Worm (Caenorhabditis elegans) whole organism, young adult: ENCODE measurements around the gene Y70G10A.4.

Source experiments
- B0019.2 ChIP-seq: fragments of 200-800 bp; sonication (Bioruptor generic); conservative IDR thresholded peaks from 2 replicates; pipeline ENCODE4 v1.3.6; 2022; ENCODE audit warnings: missing genetic modification reagents, missing genetic modification characterization, missing compliant biosample characterization
- B0336.3 ChIP-seq: fragments of 200-800 bp; sonication (Bioruptor generic); IDR thresholded peaks from 2 replicates; pipeline ENCODE4 v1.3.6; 2022; ENCODE audit warnings: missing genetic modification characterization, missing compliant biosample characterization
- F10E7.11 ChIP-seq: sonication (generic microtip); optimal IDR thresholded peaks from 2 replicates; lab custom pipeline; 2017; ENCODE audit warnings: mild to moderate bottlenecking, missing genetic modification characterization, moderate library complexity, missing compliant biosample characterization
- F22D6.2 ChIP-seq: sonication (generic microtip); optimal IDR thresholded peaks from 2 replicates; lab custom pipeline; 2016; ENCODE audit warnings: mild to moderate bottlenecking, missing genetic modification characterization, missing compliant biosample characterization
- F23B12.7 ChIP-seq: sonication (generic microtip); optimal IDR thresholded peaks from 2 replicates; lab custom pipeline; 2017; ENCODE audit warnings: missing genetic modification characterization, mild to moderate bottlenecking, missing compliant biosample characterization, antibody characterized with exemption, moderate library complexity; ENCODE audit not compliant: insufficient read depth
- Y79H2A.3 ChIP-seq: fragments of 200-800 bp; sonication (Bioruptor generic); conservative IDR thresholded peaks from 2 replicates; pipeline ENCODE4 v1.3.6; 2022; ENCODE audit warnings: missing genetic modification reagents, missing genetic modification characterization, missing compliant biosample characterization
- Y95B8A.8 ChIP-seq: fragments of 200-800 bp; sonication (Bioruptor generic); IDR thresholded peaks from 2 replicates; pipeline ENCODE4 v1.3.6; 2022; ENCODE audit warnings: missing genetic modification reagents, missing genetic modification characterization, missing compliant biosample characterization
- aptf-2 ChIP-seq: fragments of 200-800 bp; sonication (Bioruptor generic); conservative IDR thresholded peaks from 2 replicates; pipeline ENCODE4 v1.3.6; 2022; ENCODE audit warnings: missing genetic modification reagents, missing genetic modification characterization, missing compliant biosample characterization
- aptf-3 ChIP-seq: fragments of 200-800 bp; sonication (Bioruptor generic); IDR thresholded peaks from 2 replicates; pipeline ENCODE4 v1.3.6; 2022; ENCODE audit warnings: missing genetic modification characterization, missing compliant biosample characterization
- bed-2 ChIP-seq: fragments of 200-800 bp; sonication (Bioruptor generic); IDR thresholded peaks from 2 replicates; pipeline ENCODE4 v1.3.6; 2022; ENCODE audit warnings: missing genetic modification reagents, missing genetic modification characterization, missing compliant biosample characterization
- cebp-1 ChIP-seq, 2 experiments: fragments of 200-800 bp in 1 of 2; sonication (Bioruptor generic) in 1 of 2; sonication (generic microtip) in 1 of 2; IDR thresholded peaks in 1 of 2; optimal IDR thresholded peaks in 1 of 2; 2 replicates each; pipeline versions ENCODE4 v1.3.6 to Lab custom; 2017 to 2022; ENCODE audit warnings: missing compliant biosample characterization in 2 of 2, missing genetic modification characterization in 2 of 2, mild to moderate bottlenecking in 1 of 2, missing genetic modification reagents in 1 of 2, moderate library complexity in 1 of 2
- cebp-2 ChIP-seq: fragments of 200-800 bp; sonication (Bioruptor generic); IDR thresholded peaks from 2 replicates; pipeline ENCODE4 v1.3.6; 2022; ENCODE audit warnings: missing genetic modification characterization, missing compliant biosample characterization
- ceh-40 ChIP-seq: fragments of 200-800 bp; sonication (Bioruptor generic); IDR thresholded peaks from 2 replicates; pipeline ENCODE4 v1.3.6; 2022; ENCODE audit warnings: missing genetic modification characterization, missing compliant biosample characterization
- ceh-79 ChIP-seq: sonication (generic microtip); optimal IDR thresholded peaks from 2 replicates; lab custom pipeline; 2017; ENCODE audit warnings: mild to moderate bottlenecking, missing genetic modification characterization, missing compliant biosample characterization
- dox-1 ChIP-seq: fragments of 200-800 bp; sonication (Bioruptor generic); IDR thresholded peaks from 2 replicates; pipeline ENCODE4 v1.3.6; 2022; ENCODE audit warnings: missing genetic modification reagents, missing genetic modification characterization, missing compliant biosample characterization
- dpl-1 ChIP-seq: fragments of 150-350 bp; optimal IDR thresholded peaks from 2 replicates; lab custom pipeline; 2014; ENCODE audit warnings: missing biosample characterization, missing genetic modification reagents, missing genetic modification characterization
- efl-1 ChIP-seq: fragments of 150-350 bp; optimal IDR thresholded peaks from 2 replicates; lab custom pipeline; 2014; ENCODE audit warnings: missing biosample characterization, missing genetic modification reagents, missing genetic modification characterization
- egl-18 ChIP-seq: fragments of 200-800 bp; sonication (Bioruptor generic); IDR thresholded peaks from 2 replicates; pipeline ENCODE4 v1.3.6; 2022; ENCODE audit warnings: missing genetic modification reagents, missing genetic modification characterization, missing compliant biosample characterization
- egrh-3 ChIP-seq: fragments of 200-800 bp; sonication (Bioruptor generic); IDR thresholded peaks from 2 replicates; pipeline ENCODE4 v1.3.6; 2022; ENCODE audit warnings: missing genetic modification reagents, missing genetic modification characterization, missing compliant biosample characterization
- ekl-4 ChIP-seq: fragments of 200-800 bp; sonication (Bioruptor generic); IDR thresholded peaks from 2 replicates; pipeline ENCODE4 v1.3.6; 2022; ENCODE audit warnings: missing genetic modification reagents, missing genetic modification characterization, missing compliant biosample characterization
- ets-4 ChIP-seq: fragments of 200-800 bp; sonication (Bioruptor generic); optimal IDR thresholded peaks from 2 replicates; lab custom pipeline; 2018; ENCODE audit warnings: mild to moderate bottlenecking, missing genetic modification characterization, missing compliant biosample characterization
- hmg-1.2 ChIP-seq: fragments of 200-800 bp; sonication (Bioruptor generic); IDR thresholded peaks from 2 replicates; pipeline ENCODE4 v1.3.6; 2022; ENCODE audit warnings: missing genetic modification reagents, missing genetic modification characterization, missing compliant biosample characterization
- hsf-1 ChIP-seq: fragments of 200-800 bp; sonication (Bioruptor generic); IDR thresholded peaks from 2 replicates; pipeline ENCODE4 v1.3.6; 2022; ENCODE audit warnings: missing genetic modification reagents, missing genetic modification characterization, missing compliant biosample characterization
- lin-35 ChIP-seq, 3 experiments: fragments of 150-350 bp in 2 of 3; sonication (generic microtip) in 1 of 3; optimal IDR thresholded peaks; 2 replicates each; lab custom pipeline; 2014 to 2018; ENCODE audit warnings: missing biosample characterization in 3 of 3, missing genetic modification characterization in 3 of 3, missing genetic modification reagents in 3 of 3
- lin-54 ChIP-seq: fragments of 200-800 bp; sonication (Bioruptor generic); optimal IDR thresholded peaks from 2 replicates; lab custom pipeline; 2018; ENCODE audit warnings: mild to moderate bottlenecking, missing genetic modification characterization, missing compliant biosample characterization
- lsy-27 ChIP-seq: sonication (generic microtip); optimal IDR thresholded peaks from 2 replicates; lab custom pipeline; 2017; ENCODE audit warnings: missing genetic modification characterization, mild to moderate bottlenecking, missing compliant biosample characterization, antibody characterized with exemption, missing genotype, borderline replicate concordance; ENCODE audit not compliant: insufficient read depth
- madf-10 ChIP-seq: sonication (generic microtip); optimal IDR thresholded peaks from 2 replicates; lab custom pipeline; 2016; ENCODE audit warnings: mild to moderate bottlenecking, missing genetic modification characterization, missing compliant biosample characterization
- mcd-1 ChIP-seq: fragments of 200-800 bp; sonication (Bioruptor generic); IDR thresholded peaks from 2 replicates; pipeline ENCODE4 v1.3.6; 2022; ENCODE audit warnings: missing genetic modification reagents, missing genetic modification characterization, missing compliant biosample characterization
- nfya-1 ChIP-seq: sonication (generic microtip); optimal IDR thresholded peaks from 2 replicates; lab custom pipeline; 2017; ENCODE audit warnings: antibody characterized with exemption, missing compliant biosample characterization, missing genetic modification characterization, borderline replicate concordance; ENCODE audit not compliant: insufficient read depth
- nhr-90 ChIP-seq: sonication (generic microtip); optimal IDR thresholded peaks from 2 replicates; lab custom pipeline; 2016; ENCODE audit warnings: missing genotype, mild to moderate bottlenecking, missing genetic modification characterization, missing compliant biosample characterization
- sea-2 ChIP-seq: fragments of 200-800 bp; sonication (Bioruptor generic); IDR thresholded peaks from 2 replicates; pipeline ENCODE4 v1.3.6; 2022; ENCODE audit warnings: missing genetic modification characterization, missing compliant biosample characterization
- snpc-1.3 ChIP-seq: sonication (generic microtip); optimal IDR thresholded peaks from 2 replicates; lab custom pipeline; 2017; ENCODE audit warnings: missing genetic modification characterization, mild to moderate bottlenecking, missing compliant biosample characterization, antibody characterized with exemption, moderate library complexity, missing genotype, missing genetic modification reagents; ENCODE audit not compliant: insufficient read depth
- snpc-3.4 ChIP-seq: sonication (generic microtip); optimal IDR thresholded peaks from 2 replicates; lab custom pipeline; 2017; ENCODE audit warnings: missing genetic modification characterization, mild to moderate bottlenecking, missing compliant biosample characterization, antibody characterized with exemption, moderate library complexity, missing genotype, missing genetic modification reagents
- snpc-4 ChIP-seq, 5 experiments: fragments of 150-350 bp in 1 of 5; sonication (generic microtip) in 4 of 5; optimal IDR thresholded peaks; 2 replicates each; lab custom pipeline; 2014 to 2018; ENCODE audit warnings: missing genetic modification characterization in 5 of 5, missing biosample characterization in 3 of 5, antibody characterized with exemption in 2 of 5, mild to moderate bottlenecking in 2 of 5, missing compliant biosample characterization in 2 of 5, missing genotype in 2 of 5, moderate library complexity in 2 of 5, missing genetic modification reagents in 1 of 5
- somi-1 ChIP-seq: fragments of 200-800 bp; sonication (Bioruptor generic); optimal IDR thresholded peaks from 2 replicates; lab custom pipeline; 2018; ENCODE audit warnings: mild to moderate bottlenecking, missing genetic modification characterization, missing compliant biosample characterization
- tbx-9 ChIP-seq: sonication (generic microtip); optimal IDR thresholded peaks from 2 replicates; lab custom pipeline; 2016; ENCODE audit warnings: borderline replicate concordance, missing genetic modification characterization, inconsistent platforms, missing compliant biosample characterization
- zfh-2 ChIP-seq: fragments of 200-800 bp; sonication (Bioruptor generic); conservative IDR thresholded peaks from 2 replicates; pipeline ENCODE4 v1.3.6; 2022; ENCODE audit warnings: missing genetic modification reagents, missing genetic modification characterization, missing compliant biosample characterization
- ztf-18 ChIP-seq: sonication (generic microtip); optimal IDR thresholded peaks from 2 replicates; lab custom pipeline; 2016; ENCODE audit warnings: missing genotype, mild to moderate bottlenecking, missing genetic modification characterization, missing compliant biosample characterization
- ztf-3 ChIP-seq: fragments of 200-800 bp; sonication (Bioruptor generic); optimal IDR thresholded peaks from 2 replicates; lab custom pipeline; 2018; ENCODE audit warnings: mild to moderate bottlenecking, missing genetic modification characterization, missing compliant biosample characterization

Gene Y70G10A.4

DNA sequence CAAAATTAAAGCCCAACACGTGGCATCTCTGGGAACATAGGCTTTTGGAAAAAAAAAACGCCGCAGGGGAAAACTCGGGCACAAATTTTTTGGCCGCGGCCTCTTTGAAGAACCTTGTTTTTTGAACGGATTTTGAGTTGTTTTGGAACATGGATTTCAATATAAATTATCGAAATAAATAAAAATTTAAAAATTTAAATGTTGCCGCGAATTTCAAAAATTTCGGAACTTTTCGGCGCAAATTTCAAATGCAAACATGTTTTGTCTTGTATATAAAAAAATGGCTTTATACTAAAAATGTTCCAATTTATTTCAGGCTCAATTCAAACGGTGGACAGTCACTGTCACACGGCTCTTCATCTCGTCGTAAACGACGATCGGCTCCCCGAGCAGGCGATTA is 22.1 kb downstream of the Y70G10A.4 start:
- TF ChIP-seq B0019.2 (GFP tag; lab: Robert Waterston, UW), result no peak
- no peak for TF ChIP-seq snpc-1.3 (tag; lab: Kevin White, UChicago)
- TF ChIP-seq ceh-40 (GFP tag; lab: Robert Waterston, UW), result no peak
- no peak for TF ChIP-seq zfh-2 (GFP tag; lab: Robert Waterston, UW)

DNA sequence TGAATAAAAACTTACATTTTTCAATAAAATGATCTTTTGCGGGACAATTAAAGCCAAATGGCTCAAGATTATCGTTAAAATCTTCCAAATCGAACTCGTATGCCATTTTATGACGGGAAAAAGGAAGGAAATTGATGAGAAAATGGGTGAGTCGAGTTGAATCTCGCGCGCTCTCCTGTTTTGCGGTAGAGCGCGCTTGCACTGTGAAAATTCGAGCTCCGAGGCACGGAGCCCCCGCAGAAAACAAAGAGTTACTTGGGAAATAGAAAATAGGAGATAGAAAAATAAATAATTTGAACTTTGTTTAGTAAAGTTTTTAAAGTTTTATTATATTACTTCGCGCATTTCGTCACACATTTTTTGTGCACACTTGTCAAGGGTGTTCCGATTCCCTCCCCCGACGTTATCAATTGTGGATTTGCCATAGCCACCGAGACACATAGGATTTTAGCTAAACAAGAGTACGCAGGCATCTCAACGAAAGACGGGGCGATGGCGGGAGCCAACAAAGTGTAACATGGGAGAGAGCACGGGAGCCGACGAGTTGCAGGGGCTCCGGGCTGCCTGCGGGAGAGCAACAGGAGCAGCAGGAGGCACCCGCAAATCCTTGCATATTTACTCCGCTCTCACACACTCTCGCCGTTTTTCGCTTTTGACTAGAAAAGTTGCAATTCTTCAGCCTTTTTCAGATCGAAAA is 26.6 kb downstream of the Y70G10A.4 start, which contains the start of the genes div-1 and cor-1:
Gene div-1, minus strand, starts transcription at position 119 of the 697 bp plus-strand sequence.
Gene cor-1, plus strand, starts transcription at position 671 of the 697 bp plus-strand sequence.
- 0 out of 2 replicates have a peak, but pooled peaks have one; percentile 9 for TF ChIP-seq dox-1 (GFP tag; lab: Robert Waterston, UW)
- no peak for TF ChIP-seq egl-18 (GFP tag; lab: Robert Waterston, UW)
- peak in 1 of 3 experiments; percentile 36 for TF ChIP-seq lin-35 (GFP tag; optimal IDR thresholded peaks at IDR 0.05; lab: Kevin White, UChicago)
- TF ChIP-seq somi-1, result no peak
- TF ChIP-seq egrh-3 (GFP tag; lab: Robert Waterston, UW), result peak; percentile 29; the same call in 1 of the 2 replicates
- no peak for TF ChIP-seq snpc-3.4
- TF ChIP-seq snpc-4 (GFP tag; optimal IDR thresholded peaks at IDR 0.05; lab: Kevin White, UChicago), result no peak
- TF ChIP-seq snpc-4 (tag; optimal IDR thresholded peaks at IDR 0.05; lab: Kevin White, UChicago), result no peak
- TF ChIP-seq ekl-4 (GFP tag; lab: Robert Waterston, UW), result no peak
- no peak for TF ChIP-seq cebp-1 (GFP tag; IDR thresholded peaks at IDR 0.05; lab: Robert Waterston, UW)
- no peak for TF ChIP-seq cebp-1 (tag; optimal IDR thresholded peaks at IDR 0.05; lab: Kevin White, UChicago)
- peak; percentile 93 for TF ChIP-seq mcd-1 (GFP tag; lab: Robert Waterston, UW)
- peak; percentile 52 for TF ChIP-seq lin-54
- no peak for TF ChIP-seq nfya-1 (tag; lab: Kevin White, UChicago)
- peak; percentile 31 for TF ChIP-seq dpl-1 (GFP tag; lab: Kevin White, UChicago)
- no peak for TF ChIP-seq hmg-1.2 (GFP tag; lab: Robert Waterston, UW)
- no peak for TF ChIP-seq ztf-3 (GFP tag; lab: Kevin White, UChicago)
- TF ChIP-seq bed-2 (GFP tag; lab: Robert Waterston, UW), result no peak
- no peak for TF ChIP-seq aptf-3 (GFP tag; lab: Robert Waterston, UW)
- peak; percentile 47 for TF ChIP-seq efl-1 (GFP tag; lab: Kevin White, UChicago)
- TF ChIP-seq ceh-79 (tag; lab: Kevin White, UChicago), result no peak
- no peak for TF ChIP-seq ets-4 (GFP tag; lab: Kevin White, UChicago)
- TF ChIP-seq Y79H2A.3 (GFP tag; lab: Robert Waterston, UW), result no peak
- TF ChIP-seq F10E7.11 (tag; lab: Kevin White, UChicago), result no peak
- no peak for TF ChIP-seq tbx-9 (tag; lab: Kevin White, UChicago)
- TF ChIP-seq lsy-27, result no peak
- TF ChIP-seq F22D6.2 (tag; lab: Kevin White, UChicago), result no peak
- no peak for TF ChIP-seq sea-2 (GFP tag; lab: Robert Waterston, UW)
- TF ChIP-seq madf-10, result no peak
- TF ChIP-seq F23B12.7, result no peak
- TF ChIP-seq zfh-2 (GFP tag; lab: Robert Waterston, UW), result peak; percentile 83
- TF ChIP-seq aptf-2 (GFP tag; lab: Robert Waterston, UW), result no peak
- TF ChIP-seq ztf-18 (tag; lab: Kevin White, UChicago), result peak; percentile 5
- TF ChIP-seq nhr-90 (tag; lab: Kevin White, UChicago), result no peak
- TF ChIP-seq hsf-1 (GFP tag; lab: Robert Waterston, UW), result no peak
- TF ChIP-seq Y95B8A.8 (GFP tag; lab: Robert Waterston, UW), result no peak
- TF ChIP-seq B0336.3 (GFP tag; lab: Robert Waterston, UW), result no peak
- TF ChIP-seq cebp-2 (GFP tag; lab: Robert Waterston, UW), result no peak
- TF ChIP-seq, all 124 proteins: peak for 9
